Worm (Caenorhabditis elegans): ENCODE measurements around the gene ida-1.

Gene ida-1

ce11 chrIII:5706077-5706627 is 49.2 kb upstream of the ida-1 start, which contains the start of gene rpl-23 (continued):
- TF ChIP-seq efl-1 (optimal IDR thresholded peaks at IDR 0.05) (peak; percentile 92 to 95), efl-1 (GFP tag; optimal IDR thresholded peaks at IDR 0.05 in 1 of 2) (peak; percentile 84 to 98), rnt-1 (tag; optimal IDR thresholded peaks at IDR 0.05) (peak; percentile 90), sox-4 (tag; optimal IDR thresholded peaks at IDR 0.05) (no peak), efl-3 (GFP tag; optimal IDR thresholded peaks at IDR 0.05) (no peak), nhr-84 (tag; optimal IDR thresholded peaks at IDR 0.05) (peak; percentile 47), unc-30 (tag; optimal IDR thresholded peaks at IDR 0.05) (no peak), elt-2 (tag; optimal IDR thresholded peaks at IDR 0.05) (peak; percentile 26), fkh-8 (tag; optimal IDR thresholded peaks at IDR 0.05) (peak; percentile 91), nhr-47 (tag; optimal IDR thresholded peaks at IDR 0.05) (peak; percentile 91), hlh-4 (tag; optimal IDR thresholded peaks at IDR 0.05) (no peak), grh-1 (GFP tag; IDR thresholded peaks at IDR 0.05) (peak; percentile 70), hpl-2 (GFP tag; optimal IDR thresholded peaks at IDR 0.05) (peak; percentile 82), snu-23 (GFP tag; optimal IDR thresholded peaks at IDR 0.05) (peak; percentile 97), unc-86 (tag; optimal IDR thresholded peaks at IDR 0.05) (peak; percentile 80), lin-13 (GFP tag; optimal IDR thresholded peaks at IDR 0.05) (peak; percentile 90), C04F5.9 (tag; optimal IDR thresholded peaks at IDR 0.05) (peak; percentile 47), lin-15B (tag; optimal IDR thresholded peaks at IDR 0.05) (peak; percentile 85), unc-62 (GFP tag; optimal IDR thresholded peaks at IDR 0.05) (no peak), F16B12.6 (tag; optimal IDR thresholded peaks at IDR 0.05) (peak; percentile 62), lin-14 (GFP tag; optimal IDR thresholded peaks at IDR 0.05) (peak; percentile 93), nhr-90 (tag; optimal IDR thresholded peaks at IDR 0.05; ENCODE audit: poor library complexity) (peak; percentile 82), nhr-76 (tag; optimal IDR thresholded peaks at IDR 0.05) (no peak), C34B4.2 (tag; optimal IDR thresholded peaks at IDR 0.05) (no peak), dsc-1 (tag; optimal IDR thresholded peaks at IDR 0.05) (peak; percentile 73), nhr-28 (tag; optimal IDR thresholded peaks at IDR 0.05) (no peak), nhr-85 (tag) (peak; percentile 95), Y116A8C.19 (tag; optimal IDR thresholded peaks at IDR 0.05; ENCODE audit: borderline replicate concordance) (no peak), ama-1 (optimal IDR thresholded peaks at IDR 0.05) (peak; percentile 85), mef-2 (tag; optimal IDR thresholded peaks at IDR 0.05) (peak; percentile 27), pax-3 (tag; optimal IDR thresholded peaks at IDR 0.05) (peak; percentile 80), pag-3 (tag; optimal IDR thresholded peaks at IDR 0.05; ENCODE audit: borderline replicate concordance, insufficient read depth) (no peak), ceh-88 (GFP tag; IDR thresholded peaks at IDR 0.05) (peak; percentile 71), ztf-4 (tag; optimal IDR thresholded peaks at IDR 0.05) (peak; percentile 79), lin-39 (tag; optimal IDR thresholded peaks at IDR 0.05) (peak; percentile 78), snpc-4 (tag; optimal IDR thresholded peaks at IDR 0.05) (peak; percentile 61), dpl-1 (GFP tag; optimal IDR thresholded peaks at IDR 0.05) (peak; percentile 86 to 88 (median 88)), xbp-1 (tag; optimal IDR thresholded peaks at IDR 0.05) (peak; percentile 92), nhr-71 (tag; optimal IDR thresholded peaks at IDR 0.05) (peak; percentile 94), lir-3 (tag; optimal IDR thresholded peaks at IDR 0.05; ENCODE audit: poor library complexity) (peak; percentile 80), skn-1 (tag; optimal IDR thresholded peaks at IDR 0.05) (peak; percentile 97), unc-98 (GFP tag; IDR thresholded peaks at IDR 0.05) (no peak), ceh-82 (tag; optimal IDR thresholded peaks at IDR 0.05) (peak; percentile 91 to 97 (median 96)), lsy-2 (tag; optimal IDR thresholded peaks at IDR 0.05) (peak; percentile 94 to 97), ces-1 (GFP tag; optimal IDR thresholded peaks at IDR 0.05) (no peak), tbx-2 (tag; optimal IDR thresholded peaks at IDR 0.05) (peak; percentile 90), fos-1 (tag; optimal IDR thresholded peaks at IDR 0.05) (peak; percentile 92), sptf-1 (tag; optimal IDR thresholded peaks at IDR 0.05) (no peak), nhr-19 (GFP tag; conservative IDR thresholded peaks at IDR 0.05) (peak; percentile 91), nhr-77 (tag; optimal IDR thresholded peaks at IDR 0.05) (peak; percentile 90), C16A3.4 (tag; optimal IDR thresholded peaks at IDR 0.05) (peak; percentile 98), alr-1 (tag; optimal IDR thresholded peaks at IDR 0.05; ENCODE audit: borderline replicate concordance) (no peak), nhr-12 (tag; optimal IDR thresholded peaks at IDR 0.05) (no peak)

Data from whole organism, L1 larva.